Fruit fly (Drosophila melanogaster) S2 (cell line): Measurements from ENCODE around the gene Cyp12e1.

Experiments used
- CG8478 ChIP-seq: fragments of >200 bp; optimal IDR thresholded peaks from 2 replicates; lab custom pipeline; 2018
- CTCF ChIP-seq, 2 experiments: fragments of >200 bp; optimal IDR thresholded peaks; 2 replicates each; lab custom pipeline; 2018

dm6 chr3R:10395233-10395815 is 39.3 kb upstream of the Cyp12e1 start:
- TF ChIP-seq CG8478 (lab: Kevin White, UChicago) (no peak), CTCF (optimal IDR thresholded peaks at IDR 0.05; lab: Kevin White, UChicago) (no peak)
